Fruit fly (Drosophila melanogaster) whole organism: Measurements from ENCODE around the gene Aprt.

Experiments
- CG8478 ChIP-seq: fragments of >200 bp; optimal IDR thresholded peaks from 2 replicates; lab custom pipeline; 2018; ENCODE audit warnings: inconsistent platforms
- Dll ChIP-seq: fragments of >200 bp; optimal IDR thresholded peaks from 2 replicates; lab custom pipeline; 2017
- EcR ChIP-seq, 2 experiments: fragments of >200 bp; optimal IDR thresholded peaks; 2 replicates each; lab custom pipeline; 2017; ENCODE audit warnings: missing biosample characterization in 2 of 2, missing genetic modification characterization in 2 of 2, missing genetic modification reagents in 2 of 2
- pan ChIP-seq: fragments of >200 bp; optimal IDR thresholded peaks from 2 replicates; lab custom pipeline; 2017
- psq ChIP-seq: fragments of >200 bp; optimal IDR thresholded peaks from 2 replicates; lab custom pipeline; 2017
- usp ChIP-seq: fragments of >200 bp; optimal IDR thresholded peaks from 2 replicates; lab custom pipeline; 2017; ENCODE audit warnings: missing biosample characterization, missing genetic modification characterization, mixed read lengths

Gene Aprt

DNA sequence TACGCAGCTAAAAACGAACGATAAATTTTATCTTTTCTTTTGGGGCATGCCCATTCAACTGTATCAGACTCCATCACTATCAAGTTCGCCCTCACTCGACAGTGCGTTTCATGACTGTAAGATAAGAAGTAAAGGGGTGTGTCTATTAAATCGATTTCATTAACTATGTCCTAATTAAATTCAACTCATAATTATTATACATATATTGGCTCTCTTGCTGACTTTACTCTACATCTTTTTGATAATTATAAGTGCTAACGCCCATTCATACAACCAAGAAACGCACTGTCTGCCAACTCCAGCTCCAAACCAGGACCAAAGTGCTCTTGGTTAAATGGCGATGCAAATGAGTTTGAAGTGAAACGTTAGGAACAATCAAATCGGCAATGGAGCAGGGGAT lies 16.0 kb downstream of the Aprt start:
- TF ChIP-seq Dll (no peak), CG8478 (lab: Kevin White, UChicago) (no peak), usp (no peak), EcR (GFP tag; optimal IDR thresholded peaks at IDR 0.05; lab: Kevin White, UChicago) (no peak), psq (lab: Kevin White, UChicago) (no peak), pan (lab: Kevin White, UChicago) (no peak)

DNA sequence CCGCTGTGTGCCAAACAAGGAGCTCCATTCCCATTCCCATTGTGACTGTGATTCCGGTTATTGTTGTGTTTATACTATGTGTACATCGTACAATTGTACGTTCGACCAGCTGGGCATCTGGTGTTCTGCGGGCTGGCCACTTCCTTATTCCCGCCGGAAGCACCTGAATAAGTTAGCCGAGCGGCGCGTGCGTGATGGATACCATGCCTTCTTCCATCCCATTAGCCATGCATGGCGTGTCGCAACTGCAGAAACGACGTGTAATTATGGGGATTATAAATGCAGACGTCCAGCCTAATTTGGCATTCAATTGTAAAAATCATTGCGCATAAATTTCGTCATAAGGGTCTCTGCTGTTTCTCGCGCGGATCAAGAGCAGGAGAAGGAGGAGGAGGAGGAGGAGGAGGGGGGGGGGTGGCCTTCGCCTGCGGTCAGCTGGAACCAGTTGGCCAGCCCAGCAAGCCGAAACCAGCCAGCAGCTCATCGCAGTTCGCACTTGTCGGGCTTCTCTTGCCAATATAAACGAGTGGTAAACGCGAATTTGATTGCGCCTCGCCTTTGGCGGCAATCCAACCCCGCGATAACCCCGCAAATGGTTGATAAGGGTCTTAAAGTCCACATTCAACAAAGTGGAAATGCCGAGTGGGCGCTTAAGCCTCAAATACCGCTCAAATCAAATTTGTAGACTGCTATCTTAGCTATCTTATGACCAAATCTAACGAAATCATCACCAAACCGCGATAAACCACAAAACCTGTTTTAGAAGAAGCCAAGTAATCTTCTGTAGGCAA lies 18.6 kb downstream of the Aprt start:
- no peak for TF ChIP-seq CG8478 (lab: Kevin White, UChicago)
- no peak for TF ChIP-seq psq (lab: Kevin White, UChicago)
- TF ChIP-seq Dll: peak; percentile 42
- no peak for TF ChIP-seq EcR (GFP tag; optimal IDR thresholded peaks at IDR 0.05; lab: Kevin White, UChicago)

DNA sequence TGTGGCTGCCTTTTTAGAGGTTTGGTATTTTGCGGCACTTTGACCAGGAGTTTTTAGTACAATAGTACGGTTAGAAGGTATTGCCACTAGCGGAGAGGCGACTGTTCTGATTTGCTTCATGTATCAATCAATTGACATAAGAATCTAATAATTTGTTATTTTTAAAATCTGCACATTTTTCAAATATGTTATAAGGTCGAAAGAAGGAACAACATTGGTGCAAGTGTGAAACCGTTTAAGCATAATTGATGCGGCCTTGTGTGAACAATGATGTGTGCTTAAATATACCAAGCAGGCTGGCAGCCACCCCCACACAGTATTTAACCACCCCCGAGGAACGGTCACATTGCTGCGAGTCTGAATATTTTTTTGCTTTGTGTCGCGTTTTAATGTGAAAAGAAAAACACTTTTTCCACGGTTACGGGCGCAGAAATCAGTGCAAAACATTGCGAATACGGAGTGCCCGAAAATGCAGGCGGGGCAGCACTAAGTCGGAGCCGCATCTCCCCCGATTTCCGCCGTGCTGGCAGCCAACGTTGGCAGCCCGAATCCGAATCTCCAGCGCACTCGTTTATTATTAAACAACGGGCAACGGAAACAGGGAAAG lies 19.6 kb downstream of the Aprt start, which contains the start of the genes HBS1 and CG12025:
Gene HBS1, minus strand, starts transcription at position 120 of the 607 bp plus-strand sequence.
Gene CG12025, plus strand, starts transcription at position 310 of the 607 bp plus-strand sequence.
- TF ChIP-seq psq (lab: Kevin White, UChicago): no peak
- no peak for TF ChIP-seq pan (lab: Kevin White, UChicago)
- TF ChIP-seq Dll: no peak
- TF ChIP-seq usp: no peak
- no peak for TF ChIP-seq EcR (GFP tag; optimal IDR thresholded peaks at IDR 0.05; lab: Kevin White, UChicago)
- no peak for TF ChIP-seq CG8478 (lab: Kevin White, UChicago)

DNA sequence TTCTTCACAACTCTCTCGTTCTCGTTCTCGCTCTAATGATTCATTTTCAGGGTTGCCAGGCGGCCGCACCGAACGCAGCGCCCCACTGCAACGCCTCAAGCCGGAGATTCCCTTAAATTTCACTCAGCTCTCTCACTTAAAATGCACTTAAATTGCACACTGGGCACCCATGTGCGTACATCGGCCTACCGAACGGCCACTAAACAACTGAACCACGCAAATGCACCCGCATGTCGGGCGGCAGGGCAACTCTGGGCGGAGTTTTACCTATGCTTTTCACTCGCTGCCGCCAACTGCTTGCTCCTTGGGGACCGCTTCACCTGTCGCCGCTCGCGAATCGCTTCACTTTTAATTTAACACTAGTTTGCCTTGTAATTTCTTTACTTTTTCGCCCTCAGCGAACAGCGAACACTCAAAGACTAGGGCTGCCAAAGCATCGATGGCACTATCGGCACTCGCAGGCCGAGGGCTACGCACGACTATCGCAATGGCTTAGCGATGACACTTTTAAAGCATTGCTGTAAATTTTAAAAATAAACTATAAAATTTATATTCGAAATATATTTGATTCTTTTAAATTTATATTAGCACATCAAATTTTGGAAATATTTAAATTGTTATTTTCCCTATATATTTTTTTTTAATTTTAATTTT lies 22.9 kb downstream of the Aprt start, which contains the start of gene Rap1:
Gene Rap1, minus strand, starts transcription at position 446 of the 654 bp plus-strand sequence.
- TF ChIP-seq psq (lab: Kevin White, UChicago): no peak
- no peak for TF ChIP-seq CG8478 (lab: Kevin White, UChicago)
- TF ChIP-seq EcR (GFP tag; optimal IDR thresholded peaks at IDR 0.05; lab: Kevin White, UChicago): no peak
- peak; percentile 20 for TF ChIP-seq Dll

DNA sequence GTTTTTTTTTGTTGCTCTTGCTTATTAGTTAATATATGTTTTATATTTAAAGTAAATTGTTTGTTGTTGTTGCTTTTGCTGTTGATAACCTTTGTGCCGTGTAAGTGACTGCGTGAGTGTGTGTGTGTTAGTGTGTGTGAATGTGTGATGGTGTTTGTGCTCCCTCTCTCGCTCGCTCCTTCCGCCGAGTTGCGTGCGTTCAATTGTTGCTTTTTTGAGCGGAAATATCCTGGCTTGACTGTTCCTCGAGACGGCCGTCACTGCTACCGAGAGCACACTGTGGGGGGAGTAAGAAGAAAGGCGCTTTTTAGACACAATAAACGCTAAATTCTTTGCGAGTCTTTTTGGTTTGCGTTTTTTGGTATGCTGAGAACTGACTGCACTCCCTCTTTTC lies 23.4 kb downstream of the Aprt start:
- TF ChIP-seq CG8478 (lab: Kevin White, UChicago) (peak; percentile 28), usp (no peak)

DNA sequence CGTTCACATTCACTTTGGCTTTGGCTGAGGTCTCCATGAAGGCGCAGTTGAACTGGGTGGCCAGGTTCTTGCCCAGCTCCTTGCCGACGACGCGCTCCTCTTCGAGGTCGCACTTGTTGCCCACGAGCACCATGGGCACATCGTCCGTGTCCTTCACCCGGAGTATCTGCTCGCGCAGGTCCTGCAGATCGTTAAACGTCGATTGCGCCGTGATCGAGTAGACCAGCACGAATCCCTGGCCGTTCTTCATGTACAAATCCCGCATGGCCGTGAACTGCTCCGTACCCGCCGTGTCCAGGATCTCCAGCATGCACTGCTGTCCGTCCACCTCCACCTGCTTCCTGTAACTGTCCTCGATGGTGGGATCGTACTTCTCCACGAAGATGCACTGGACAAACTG lies 24.1 kb downstream of the Aprt start:
- TF ChIP-seq EcR (GFP tag; optimal IDR thresholded peaks at IDR 0.05; lab: Kevin White, UChicago): no peak
- TF ChIP-seq psq (lab: Kevin White, UChicago): no peak
- no peak for TF ChIP-seq CG8478 (lab: Kevin White, UChicago)
- no peak for TF ChIP-seq usp
- TF ChIP-seq Dll: no peak
- no peak for TF ChIP-seq pan (lab: Kevin White, UChicago)

DNA sequence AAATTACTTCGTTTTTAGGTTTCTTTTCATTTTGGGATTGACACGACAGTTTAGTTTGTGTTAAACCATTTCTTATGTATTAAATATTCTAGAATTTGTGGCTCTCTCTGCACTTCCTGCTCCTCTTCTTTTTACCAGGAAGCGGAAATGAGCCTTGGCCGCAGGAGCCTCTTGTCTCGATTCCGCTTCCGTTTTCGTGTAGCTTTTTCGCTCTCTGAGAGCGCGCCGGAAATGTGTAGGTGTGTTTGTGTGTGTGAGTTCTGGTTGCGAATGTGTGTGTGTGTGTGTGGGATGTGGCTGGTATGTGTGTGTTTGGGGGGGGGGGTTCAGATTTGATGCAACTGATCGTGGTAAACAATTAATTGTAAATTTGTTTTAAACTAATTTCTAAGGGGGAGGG lies 25.3 kb downstream of the Aprt start:
- TF ChIP-seq pan (lab: Kevin White, UChicago) (no peak), EcR (GFP tag; optimal IDR thresholded peaks at IDR 0.05; lab: Kevin White, UChicago) (no peak), psq (lab: Kevin White, UChicago) (no peak), usp (no peak), Dll (no peak), CG8478 (lab: Kevin White, UChicago) (no peak)

DNA sequence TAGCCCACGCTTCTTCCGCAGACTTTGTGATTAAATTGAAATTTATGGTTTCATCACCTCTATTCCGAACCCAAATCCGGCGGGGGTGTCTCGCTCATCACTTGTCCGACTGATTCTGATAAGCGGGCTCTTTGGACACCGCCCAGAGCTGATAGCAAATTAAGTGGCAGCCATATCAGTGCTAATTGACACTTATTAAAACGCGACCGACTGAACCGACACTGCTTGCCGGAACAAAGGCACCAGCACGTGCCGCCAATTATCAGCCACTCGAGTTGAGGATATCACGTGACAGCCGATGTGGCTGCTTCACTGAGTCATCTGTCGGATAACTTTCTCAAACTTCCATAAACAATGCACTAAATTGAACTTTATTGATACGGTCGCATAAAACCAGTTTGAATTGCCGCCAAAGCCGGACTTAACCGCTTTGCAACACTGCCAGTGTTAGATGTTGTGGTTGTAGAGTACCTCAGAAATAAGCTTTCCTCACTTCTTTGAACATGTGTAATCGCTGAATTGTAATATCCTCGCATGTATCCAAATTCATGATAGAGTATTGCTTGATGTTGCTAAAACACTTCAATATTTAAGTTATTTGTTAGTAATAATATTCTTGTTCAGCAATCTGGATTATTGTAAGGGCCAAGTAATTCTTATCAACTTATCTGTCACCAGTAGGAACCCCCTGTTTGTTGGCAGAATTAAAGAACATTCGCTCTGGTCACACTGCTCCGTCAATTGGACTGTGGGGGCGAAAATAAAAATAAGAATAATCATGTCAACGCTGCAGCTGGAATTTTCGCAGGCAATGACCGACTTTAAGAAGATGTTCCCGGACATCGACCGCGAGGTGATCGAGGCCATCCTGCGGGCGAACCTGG lies 28.1 kb downstream of the Aprt start, which contains the start of gene CG12024:
Gene CG12024, plus strand, starts transcription at position 699 of the 884 bp plus-strand sequence.
- TF ChIP-seq usp (no peak), pan (lab: Kevin White, UChicago) (no peak), CG8478 (lab: Kevin White, UChicago) (no peak), EcR (GFP tag; optimal IDR thresholded peaks at IDR 0.05; lab: Kevin White, UChicago) (no peak), psq (lab: Kevin White, UChicago) (no peak), Dll (no peak)

DNA sequence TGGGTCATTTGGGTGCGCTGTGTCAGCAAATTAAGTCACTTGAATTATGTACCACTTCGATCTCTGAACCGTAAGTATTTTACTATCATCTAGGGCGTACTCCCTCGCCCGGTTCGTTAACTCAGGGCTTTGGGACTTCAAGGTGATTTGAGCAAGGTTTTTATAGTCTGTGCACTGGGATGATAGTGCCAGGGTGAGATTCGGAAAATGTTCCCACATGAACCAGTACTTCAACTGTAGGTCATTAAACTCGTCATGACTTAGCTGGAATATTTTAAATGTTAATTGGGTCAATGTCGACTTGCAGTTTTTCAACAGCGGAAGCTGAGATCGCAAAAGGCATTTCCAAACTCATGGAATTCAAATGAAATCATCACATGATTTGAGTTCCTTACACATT lies 29.3 kb downstream of the Aprt start, which contains the start of gene CNMa:
Gene CNMa, minus strand, starts transcription at position 101 of the 400 bp plus-strand sequence.
- no peak for TF ChIP-seq Dll
- TF ChIP-seq psq (lab: Kevin White, UChicago): no peak
- no peak for TF ChIP-seq EcR (GFP tag; optimal IDR thresholded peaks at IDR 0.05; lab: Kevin White, UChicago)
- TF ChIP-seq usp: no peak
- TF ChIP-seq pan (lab: Kevin White, UChicago): no peak
- no peak for TF ChIP-seq CG8478 (lab: Kevin White, UChicago)

DNA sequence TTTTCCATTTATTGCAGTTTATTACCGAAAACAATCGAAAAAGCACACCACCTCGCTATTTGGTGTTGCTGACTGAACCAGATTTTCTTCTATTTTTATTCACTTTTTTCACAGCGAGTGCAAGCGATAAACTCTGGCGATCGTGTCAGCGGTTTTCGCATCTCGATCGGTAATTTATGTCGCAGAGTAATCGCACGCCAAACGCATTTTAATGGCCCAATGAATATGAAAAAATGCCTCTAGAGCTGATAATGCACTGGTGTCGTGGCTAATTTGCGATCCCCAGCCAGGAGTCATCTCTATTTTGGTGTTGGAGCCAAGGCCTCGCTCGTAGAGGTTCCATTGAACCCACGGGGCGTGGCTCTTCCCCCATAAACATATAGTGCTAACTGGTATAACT lies 31.5 kb downstream of the Aprt start:
- TF ChIP-seq psq (lab: Kevin White, UChicago) (no peak), pan (lab: Kevin White, UChicago) (no peak), EcR (GFP tag; optimal IDR thresholded peaks at IDR 0.05; lab: Kevin White, UChicago) (no peak)

DNA sequence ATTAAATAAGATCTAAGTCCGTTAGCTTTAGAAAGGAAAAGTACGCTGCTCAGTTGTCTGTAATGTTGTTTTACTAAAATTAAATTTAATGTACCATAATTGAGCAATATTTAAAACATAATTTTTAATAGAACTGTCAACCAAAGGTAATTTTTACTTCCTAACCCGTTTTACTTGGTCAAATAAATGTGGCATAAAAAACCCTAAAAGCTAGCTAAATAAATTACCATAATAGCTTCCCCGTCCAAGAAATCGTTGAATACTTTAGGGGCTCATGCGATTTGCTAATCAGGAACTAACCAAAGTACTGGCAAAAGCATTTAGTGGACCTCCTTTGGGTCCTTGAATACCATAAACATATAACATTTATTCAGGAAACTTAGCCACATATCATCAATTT lies 34.3 kb downstream of the Aprt start:
- TF ChIP-seq Dll (no peak), usp (no peak), EcR (GFP tag; optimal IDR thresholded peaks at IDR 0.05; lab: Kevin White, UChicago) (no peak), pan (lab: Kevin White, UChicago) (no peak), CG8478 (lab: Kevin White, UChicago) (no peak), psq (lab: Kevin White, UChicago) (no peak)
